Worm (Caenorhabditis elegans): ENCODE measurements around the gene col-165.

Gene col-165

DNA sequence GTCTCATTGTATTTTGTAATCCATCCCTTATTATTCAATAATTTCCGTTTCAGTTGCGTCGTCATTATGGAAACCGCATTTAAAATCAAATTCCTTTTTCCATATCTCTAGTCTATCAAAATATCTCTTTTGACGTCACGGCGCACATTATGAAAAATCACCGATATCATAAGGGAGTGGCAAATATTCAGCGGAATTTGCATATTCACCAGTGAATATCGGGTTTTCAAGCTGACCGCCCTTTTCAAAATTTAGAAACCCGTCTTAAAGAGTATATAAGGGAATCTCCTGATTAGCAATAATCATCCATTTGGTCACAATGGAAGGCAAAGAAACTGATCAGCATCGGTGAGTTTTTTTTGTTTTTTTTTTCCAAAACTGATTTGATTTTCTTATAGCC is at the start of gene col-165:
Gene col-165, plus strand, starts transcription at position 301 of the 400 bp plus-strand sequence.
- no peak for TF ChIP-seq unc-86 (tag; optimal IDR thresholded peaks at IDR 0.05)
- no peak for TF ChIP-seq egl-13 (tag; optimal IDR thresholded peaks at IDR 0.05)
- TF ChIP-seq hlh-17 (GFP tag; optimal IDR thresholded peaks at IDR 0.05; ENCODE audit: borderline replicate concordance) = no peak
- no peak for TF ChIP-seq ama-1 (optimal IDR thresholded peaks at IDR 0.05)
- no peak for TF ChIP-seq unc-62 (GFP tag; optimal IDR thresholded peaks at IDR 0.05)
- TF ChIP-seq mab-9 (GFP tag; IDR thresholded peaks at IDR 0.05) = no peak
- TF ChIP-seq swsn-7 (tag; optimal IDR thresholded peaks at IDR 0.05) = no peak
- TF ChIP-seq ceh-8 (GFP tag; optimal IDR thresholded peaks at IDR 0.05) = no peak
- no peak for TF ChIP-seq blmp-1 (tag; optimal IDR thresholded peaks at IDR 0.05)
- no peak for TF ChIP-seq nhr-11 (tag; optimal IDR thresholded peaks at IDR 0.05)
- TF ChIP-seq xbp-1 (tag; optimal IDR thresholded peaks at IDR 0.05) = no peak
- TF ChIP-seq nhr-47 (tag; optimal IDR thresholded peaks at IDR 0.05) = no peak
- no peak for TF ChIP-seq Y116A8C.19 (tag; optimal IDR thresholded peaks at IDR 0.05; ENCODE audit: borderline replicate concordance)
- TF ChIP-seq isw-1 (GFP tag; IDR thresholded peaks at IDR 0.05) = no peak
- no peak for TF ChIP-seq nhr-20 (tag; optimal IDR thresholded peaks at IDR 0.05)
- no peak for TF ChIP-seq unc-130 (tag; optimal IDR thresholded peaks at IDR 0.05)
- TF ChIP-seq nhr-12 (tag; optimal IDR thresholded peaks at IDR 0.05) = no peak

DNA sequence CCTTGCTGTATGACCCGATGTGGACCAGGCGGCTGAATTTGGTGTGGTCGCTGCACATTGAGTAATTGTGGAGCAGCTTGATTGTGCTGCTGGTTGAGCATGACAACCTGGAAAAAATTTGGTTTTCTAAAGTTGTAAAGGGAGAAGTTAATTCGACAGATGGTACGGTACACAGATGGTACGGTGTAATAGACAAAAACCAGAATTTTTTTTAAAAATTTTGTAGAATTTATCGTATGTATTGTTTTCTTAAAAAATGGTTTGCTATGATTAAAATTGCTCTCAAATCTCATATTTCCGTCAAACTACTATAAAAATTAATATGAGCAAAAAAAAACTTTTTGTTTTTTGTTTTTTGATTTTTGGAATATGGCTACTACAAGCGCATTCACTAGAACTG is 46.6 kb upstream of the col-165 start, which contains the start of gene pqn-15:
Gene pqn-15, minus strand, starts transcription at position 101 of the 400 bp plus-strand sequence.
- TF ChIP-seq nhr-71 (tag; optimal IDR thresholded peaks at IDR 0.05) (no peak), lin-39 (tag; optimal IDR thresholded peaks at IDR 0.05) (no peak)

DNA sequence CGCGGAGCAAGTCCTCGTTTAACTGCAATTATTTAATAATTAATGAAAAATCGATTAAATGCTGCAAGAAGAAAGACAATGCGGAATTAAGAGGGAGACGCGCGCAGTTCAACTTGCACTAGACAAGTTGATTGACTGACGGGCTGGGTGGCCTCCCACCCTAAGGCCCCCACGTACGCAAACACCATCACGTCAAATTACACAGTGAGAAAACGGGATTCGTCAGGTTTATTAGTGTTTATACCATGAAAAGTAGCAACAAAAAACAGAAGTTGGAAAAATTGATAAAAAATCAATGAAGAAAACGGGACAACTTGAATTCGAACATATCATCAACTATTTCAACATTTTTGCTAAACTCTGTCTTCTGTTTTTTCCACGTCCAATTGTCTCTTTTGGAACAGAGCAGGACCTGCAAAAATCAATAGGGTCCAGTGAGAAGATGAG is 45.8 kb upstream of the col-165 start:
- TF ChIP-seq nhr-90 (tag; optimal IDR thresholded peaks at IDR 0.05; ENCODE audit: poor library complexity) (peak; percentile 18), tlp-1 (tag; optimal IDR thresholded peaks at IDR 0.05) (no peak), hlh-17 (GFP tag; optimal IDR thresholded peaks at IDR 0.05; ENCODE audit: borderline replicate concordance) (no peak), fkh-8 (tag; optimal IDR thresholded peaks at IDR 0.05) (peak; percentile 26), rnt-1 (tag; optimal IDR thresholded peaks at IDR 0.05) (peak; percentile 47), irx-1 (tag; optimal IDR thresholded peaks at IDR 0.05) (peak; percentile 61), C16A3.4 (tag; optimal IDR thresholded peaks at IDR 0.05) (peak; percentile 28), pax-3 (tag; optimal IDR thresholded peaks at IDR 0.05) (no peak), fkh-10 (GFP tag; optimal IDR thresholded peaks at IDR 0.05) (no peak), ceh-88 (GFP tag; IDR thresholded peaks at IDR 0.05) (no peak), sup-37 (GFP tag; optimal IDR thresholded peaks at IDR 0.05) (no peak), efl-1 (optimal IDR thresholded peaks at IDR 0.05) (peak; percentile 4 to 15), efl-1 (GFP tag; optimal IDR thresholded peaks at IDR 0.05 in 1 of 2) (peak in 1 of 2 experiments; percentile 40), lsy-2 (tag; optimal IDR thresholded peaks at IDR 0.05) (peak; percentile 13 to 41), elt-2 (tag; optimal IDR thresholded peaks at IDR 0.05) (peak; percentile 6), zip-4 (GFP tag; optimal IDR thresholded peaks at IDR 0.05) (no peak), dpl-1 (GFP tag; optimal IDR thresholded peaks at IDR 0.05) (peak in 2 of 3 experiments; percentile 20 to 28), unc-86 (tag; optimal IDR thresholded peaks at IDR 0.05) (peak; percentile 44), mab-9 (GFP tag; IDR thresholded peaks at IDR 0.05) (no peak), nhr-71 (tag; optimal IDR thresholded peaks at IDR 0.05) (peak; percentile 61), nhr-11 (tag; optimal IDR thresholded peaks at IDR 0.05) (no peak), C04F5.9 (tag; optimal IDR thresholded peaks at IDR 0.05) (no peak), lin-35 (GFP tag; optimal IDR thresholded peaks at IDR 0.05) (peak in 1 of 2 experiments; percentile 51), dsc-1 (tag; optimal IDR thresholded peaks at IDR 0.05) (peak; percentile 46), vab-15 (tag; optimal IDR thresholded peaks at IDR 0.05) (no peak), F16B12.6 (tag; optimal IDR thresholded peaks at IDR 0.05) (peak; percentile 85), lin-14 (GFP tag; optimal IDR thresholded peaks at IDR 0.05) (peak; percentile 76), fos-1 (tag; optimal IDR thresholded peaks at IDR 0.05) (no peak), lir-3 (tag; optimal IDR thresholded peaks at IDR 0.05; ENCODE audit: poor library complexity) (no peak), mep-1 (tag; optimal IDR thresholded peaks at IDR 0.05) (peak; percentile 30), grh-1 (GFP tag; IDR thresholded peaks at IDR 0.05) (no peak), nhr-19 (GFP tag; conservative IDR thresholded peaks at IDR 0.05) (peak; percentile 37; the same call in 1 of the 2 replicates), isw-1 (GFP tag; IDR thresholded peaks at IDR 0.05) (0 out of 2 replicates have a peak, but pooled peaks have one; percentile 15), snu-23 (GFP tag; optimal IDR thresholded peaks at IDR 0.05) (peak; percentile 58), lin-13 (GFP tag; optimal IDR thresholded peaks at IDR 0.05) (no peak)

Data from whole organism, L1 larva.